Worm (Caenorhabditis elegans): Measurements from ENCODE around the gene ndab-2.

ndab-2 gene

DNA sequence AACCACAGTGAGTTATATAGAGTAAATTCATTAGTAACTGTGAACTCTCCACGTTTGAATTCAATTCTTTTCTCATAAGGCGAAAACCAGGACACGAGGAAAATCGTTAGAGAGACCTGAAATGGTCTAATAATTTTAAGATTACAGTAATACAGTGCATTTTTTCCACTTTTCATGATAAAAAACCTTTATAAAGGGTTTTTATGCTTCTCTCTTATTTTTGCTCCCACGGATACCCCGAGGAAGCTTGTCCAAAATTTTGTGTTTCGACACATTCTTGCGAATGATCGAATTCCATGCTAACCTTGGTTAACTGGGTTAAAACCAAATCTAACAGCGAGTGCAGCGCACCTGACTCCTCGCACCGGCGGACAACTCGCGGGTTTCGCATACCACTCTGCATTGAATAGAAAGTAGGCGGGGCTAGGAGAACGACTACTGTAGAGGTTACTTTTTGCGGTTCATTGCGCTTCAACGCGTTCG is 40.3 kb upstream of the ndab-2 start (continued):
- TF ChIP-seq lin-38 (GFP tag; IDR thresholded peaks at IDR 0.05), result peak; percentile 56
- TF ChIP-seq dve-1 (tag; optimal IDR thresholded peaks at IDR 0.05; ENCODE audit: insufficient read depth), result peak; percentile 28
- peak; percentile 23 for TF ChIP-seq duxl-1 (tag; optimal IDR thresholded peaks at IDR 0.05; ENCODE audit: poor library complexity)
- peak; percentile 69 for TF ChIP-seq ama-1 (optimal IDR thresholded peaks at IDR 0.05)
- TF ChIP-seq F49E8.2 (tag; optimal IDR thresholded peaks at IDR 0.05; ENCODE audit: borderline replicate concordance), result peak; percentile 66
- TF ChIP-seq T20F7.1 (GFP tag; optimal IDR thresholded peaks at IDR 0.05), result no peak
- TF ChIP-seq daf-12 (tag; optimal IDR thresholded peaks at IDR 0.05), result no peak
- peak; percentile 57 for TF ChIP-seq nhr-102 (tag; optimal IDR thresholded peaks at IDR 0.05)
- peak; percentile 33 for TF ChIP-seq hlh-11 (tag; optimal IDR thresholded peaks at IDR 0.05)
- TF ChIP-seq F10B5.3 (tag; optimal IDR thresholded peaks at IDR 0.05), result peak; percentile 24
- TF ChIP-seq mdt-29 (GFP tag; IDR thresholded peaks at IDR 0.05), result peak; percentile 80
- TF ChIP-seq mes-2 (tag; optimal IDR thresholded peaks at IDR 0.05; ENCODE audit: poor library complexity, severe bottlenecking), result peak; percentile 71
- TF ChIP-seq lim-7 (GFP tag; IDR thresholded peaks at IDR 0.05), result no peak; the same call in 1 of the 2 replicates
- peak; percentile 35 for TF ChIP-seq unc-130 (GFP tag; optimal IDR thresholded peaks at IDR 0.05)
- TF ChIP-seq zfp-2 (tag; optimal IDR thresholded peaks at IDR 0.05), result no peak

- no peak for TF ChIP-seq F37D6.2 (tag; optimal IDR thresholded peaks at IDR 0.05)
- no peak for TF ChIP-seq saeg-2 (GFP tag; IDR thresholded peaks at IDR 0.05)
- TF ChIP-seq ztf-11 (tag; optimal IDR thresholded peaks at IDR 0.05), result no peak
- peak; percentile 59; the same call in 1 of the 2 replicates for TF ChIP-seq zfp-3 (GFP tag; conservative IDR thresholded peaks at IDR 0.05)
- peak in 1 of 2 experiments; percentile 71 for TF ChIP-seq lsy-2 (tag; optimal IDR thresholded peaks at IDR 0.05)
- no peak for TF ChIP-seq F26F4.8 (GFP tag; conservative IDR thresholded peaks at IDR 0.05)
- TF ChIP-seq T26A8.4 (GFP tag; IDR thresholded peaks at IDR 0.05), result peak; percentile 91
- TF ChIP-seq ceh-82 (tag; optimal IDR thresholded peaks at IDR 0.05), result no peak
- peak; percentile 42 for TF ChIP-seq zip-2 (tag; optimal IDR thresholded peaks at IDR 0.05)
- TF ChIP-seq nhr-237 (tag; optimal IDR thresholded peaks at IDR 0.05), result no peak
- TF ChIP-seq ceh-28 (tag; optimal IDR thresholded peaks at IDR 0.05), result no peak
- no peak for TF ChIP-seq mxl-2 (GFP tag; conservative IDR thresholded peaks at IDR 0.05)
- TF ChIP-seq unc-130 (GFP tag; optimal IDR thresholded peaks at IDR 0.05), result peak; percentile 24
- TF ChIP-seq tra-1 (GFP tag; IDR thresholded peaks at IDR 0.05), result no peak
- peak; percentile 67 for TF ChIP-seq spr-1 (tag; optimal IDR thresholded peaks at IDR 0.05)
- TF ChIP-seq nhr-6 (tag; optimal IDR thresholded peaks at IDR 0.05), result no peak
- no peak for TF ChIP-seq ceh-62 (tag; optimal IDR thresholded peaks at IDR 0.05)
- TF ChIP-seq ctbp-1 (GFP tag; IDR thresholded peaks at IDR 0.05), result no peak
- TF ChIP-seq lim-7 (GFP tag; IDR thresholded peaks at IDR 0.05), result no peak
- no peak for TF ChIP-seq attf-4 (tag; optimal IDR thresholded peaks at IDR 0.05)
- TF ChIP-seq Y48G9A.11 (GFP tag; IDR thresholded peaks at IDR 0.05), result peak; percentile 84
- TF ChIP-seq jun-1 (tag; optimal IDR thresholded peaks at IDR 0.05), result no peak
- TF ChIP-seq ZK337.2 (GFP tag; IDR thresholded peaks at IDR 0.05), result no peak
- TF ChIP-seq egl-27 (tag; optimal IDR thresholded peaks at IDR 0.05), result peak; percentile 22
- peak; percentile 70 for TF ChIP-seq dmd-6 (GFP tag; IDR thresholded peaks at IDR 0.05)
- peak; percentile 81 for TF ChIP-seq nhr-102 (tag; optimal IDR thresholded peaks at IDR 0.05)
- TF ChIP-seq lin-15B (tag; optimal IDR thresholded peaks at IDR 0.05), result peak; percentile 28
- TF ChIP-seq gei-8 (GFP tag; optimal IDR thresholded peaks at IDR 0.05), result no peak
- TF ChIP-seq madf-9 (GFP tag; conservative IDR thresholded peaks at IDR 0.05), result peak; percentile 12; the same call in 1 of the 2 replicates
- peak in 1 of 2 experiments; percentile 59 for TF ChIP-seq unc-62 (GFP tag; optimal IDR thresholded peaks at IDR 0.05 in 1 of 2)
- TF ChIP-seq unc-62 (tag; optimal IDR thresholded peaks at IDR 0.05), result no peak
- TF ChIP-seq nhr-48 (tag; optimal IDR thresholded peaks at IDR 0.05), result peak; percentile 50
- peak; percentile 63; the same call in 1 of the 2 replicates for TF ChIP-seq pha-4 (GFP tag; IDR thresholded peaks at IDR 0.05)
- TF ChIP-seq pha-4 (tag; optimal IDR thresholded peaks at IDR 0.05), result no peak
- no peak for TF ChIP-seq dmd-8 (GFP tag; IDR thresholded peaks at IDR 0.05)
- no peak for TF ChIP-seq madf-5 (GFP tag; IDR thresholded peaks at IDR 0.05)
- TF ChIP-seq rbr-2 (tag; optimal IDR thresholded peaks at IDR 0.05), result peak; percentile 39
- no peak for TF ChIP-seq aly-2 (tag; optimal IDR thresholded peaks at IDR 0.05)
These were observed 39.3 kb upstream of the ndab-2 start for ce11 chrIII:7141285-7141715.

Data from whole organism, L4 larva.